Worm (Caenorhabditis elegans) whole organism, late embryonic: ENCODE measurements around the gene catp-6.

Experiments
- C38D4.7 ChIP-seq: fragments of 200-800 bp; sonication (Bioruptor generic); optimal IDR thresholded peaks from 2 replicates; lab custom pipeline; 2018; ENCODE audit warnings: mild to moderate bottlenecking, missing genetic modification characterization, moderate library complexity, missing compliant biosample characterization
- F13H6.1 ChIP-seq: sonication (generic microtip); optimal IDR thresholded peaks from 2 replicates; lab custom pipeline; 2016; ENCODE audit warnings: missing genetic modification characterization, missing compliant biosample characterization
- K02D7.2 ChIP-seq: sonication (generic microtip); optimal IDR thresholded peaks from 2 replicates; lab custom pipeline; 2017; ENCODE audit warnings: mild to moderate bottlenecking, missing genetic modification characterization, missing compliant biosample characterization
- K09A11.1 ChIP-seq: sonication (generic microtip); optimal IDR thresholded peaks from 2 replicates; lab custom pipeline; 2017; ENCODE audit warnings: antibody characterized with exemption, mild to moderate bottlenecking, missing genetic modification characterization, missing compliant biosample characterization; ENCODE audit not compliant: insufficient read depth
- T23F11.4 ChIP-seq: fragments of 200-800 bp; sonication (Bioruptor generic); optimal IDR thresholded peaks from 2 replicates; lab custom pipeline; 2018; ENCODE audit warnings: mild to moderate bottlenecking, missing genetic modification characterization, missing compliant biosample characterization
- ama-1 ChIP-seq: fragments of 150-350 bp; optimal IDR thresholded peaks from 2 replicates; lab custom pipeline; 2014
- ceh-18 ChIP-seq: sonication (generic microtip); optimal IDR thresholded peaks from 2 replicates; lab custom pipeline; 2016; ENCODE audit warnings: missing genetic modification characterization, missing compliant biosample characterization
- ceh-22 ChIP-seq: sonication (generic microtip); optimal IDR thresholded peaks from 2 replicates; lab custom pipeline; 2017; ENCODE audit warnings: missing biosample characterization, missing genetic modification characterization
- ceh-30 ChIP-seq: fragments of 150-350 bp; optimal IDR thresholded peaks from 2 replicates; lab custom pipeline; 2014; ENCODE audit warnings: missing biosample characterization, missing genetic modification characterization
- ceh-45 ChIP-seq: fragments of 200-800 bp; sonication (Bioruptor generic); IDR thresholded peaks from 2 replicates; pipeline ENCODE4 v1.3.6; 2022; ENCODE audit warnings: missing genetic modification reagents, missing genetic modification characterization, missing compliant biosample characterization
- dmd-4 ChIP-seq: sonication (generic microtip); optimal IDR thresholded peaks from 2 replicates; lab custom pipeline; 2016; ENCODE audit warnings: borderline replicate concordance, missing genetic modification characterization, missing compliant biosample characterization
- elt-2 ChIP-seq: sonication (generic microtip); optimal IDR thresholded peaks from 2 replicates; lab custom pipeline; 2016; ENCODE audit warnings: missing genetic modification reagents, missing genetic modification characterization, missing compliant biosample characterization
- elt-4 ChIP-seq: sonication (generic microtip); optimal IDR thresholded peaks from 2 replicates; lab custom pipeline; 2016; ENCODE audit warnings: missing genetic modification characterization, missing compliant biosample characterization
- eyg-1 ChIP-seq: sonication (generic microtip); optimal IDR thresholded peaks from 2 replicates; lab custom pipeline; 2016; ENCODE audit warnings: missing genotype, missing genetic modification characterization, missing compliant biosample characterization
- fkh-10 ChIP-seq: fragments of 150-350 bp; optimal IDR thresholded peaks from 2 replicates; lab custom pipeline; 2014; ENCODE audit warnings: missing biosample characterization, missing genetic modification reagents, missing genetic modification characterization
- gmeb-2 ChIP-seq: sonication (generic microtip); optimal IDR thresholded peaks from 2 replicates; lab custom pipeline; 2016; ENCODE audit warnings: missing genetic modification characterization, inconsistent platforms, missing compliant biosample characterization
- hlh-15 ChIP-seq: sonication (generic microtip); optimal IDR thresholded peaks from 2 replicates; lab custom pipeline; 2016; ENCODE audit warnings: missing genetic modification characterization, missing compliant biosample characterization
- hlh-8 ChIP-seq: sonication (generic microtip); optimal IDR thresholded peaks from 2 replicates; lab custom pipeline; 2016; ENCODE audit warnings: missing genotype, missing genetic modification characterization, missing compliant biosample characterization
- lim-6 ChIP-seq: sonication (generic microtip); optimal IDR thresholded peaks from 2 replicates; lab custom pipeline; 2016; ENCODE audit warnings: missing genetic modification characterization, missing compliant biosample characterization
- mec-3 ChIP-seq: sonication (generic microtip); optimal IDR thresholded peaks from 2 replicates; lab custom pipeline; 2016; ENCODE audit warnings: borderline replicate concordance, missing genetic modification characterization, missing compliant biosample characterization
- nhr-11 ChIP-seq: fragments of 150-350 bp; optimal IDR thresholded peaks from 2 replicates; lab custom pipeline; 2014; ENCODE audit warnings: missing biosample characterization, missing genetic modification characterization
- npax-4 ChIP-seq: sonication (generic microtip); optimal IDR thresholded peaks from 2 replicates; lab custom pipeline; 2016; ENCODE audit warnings: missing genetic modification characterization, missing compliant biosample characterization
- odd-2 ChIP-seq: sonication (generic microtip); optimal IDR thresholded peaks from 2 replicates; lab custom pipeline; 2017; ENCODE audit warnings: antibody characterized with exemption, mild to moderate bottlenecking, missing genetic modification characterization, missing compliant biosample characterization
- pag-3 ChIP-seq: sonication (generic microtip); optimal IDR thresholded peaks from 2 replicates; lab custom pipeline; 2016; ENCODE audit warnings: missing compliant biosample characterization, missing genetic modification characterization, borderline replicate concordance
- pat-9 ChIP-seq: fragments of 200-800 bp; sonication (Bioruptor generic); optimal IDR thresholded peaks from 2 replicates; lab custom pipeline; 2018; ENCODE audit warnings: mild to moderate bottlenecking, missing genetic modification characterization, moderate library complexity, missing compliant biosample characterization
- pax-1 ChIP-seq: fragments of 150-350 bp; optimal IDR thresholded peaks from 2 replicates; lab custom pipeline; 2014; ENCODE audit warnings: missing biosample characterization, missing genetic modification characterization
- pqm-1 ChIP-seq: sonication (generic microtip); optimal IDR thresholded peaks from 2 replicates; lab custom pipeline; 2016; ENCODE audit warnings: missing genetic modification characterization, missing compliant biosample characterization
- pros-1 ChIP-seq: fragments of 150-350 bp; optimal IDR thresholded peaks from 2 replicates; lab custom pipeline; 2014; ENCODE audit warnings: missing biosample characterization, missing genetic modification reagents, missing genetic modification characterization
- ref-2 ChIP-seq: sonication (generic microtip); optimal IDR thresholded peaks from 2 replicates; lab custom pipeline; 2016; ENCODE audit warnings: missing genetic modification characterization, missing compliant biosample characterization
- sox-4 ChIP-seq: sonication (generic microtip); optimal IDR thresholded peaks from 2 replicates; lab custom pipeline; 2017; ENCODE audit warnings: mild to moderate bottlenecking, missing genetic modification characterization, inconsistent platforms, missing compliant biosample characterization
- ttx-3 ChIP-seq: sonication (generic microtip); optimal IDR thresholded peaks from 2 replicates; lab custom pipeline; 2016; ENCODE audit warnings: missing genetic modification reagents, missing genetic modification characterization, missing compliant biosample characterization
- unc-3 ChIP-seq, 2 experiments: fragments of 200-800 bp in 1 of 2; sonication (Bioruptor generic) in 1 of 2; sonication (generic microtip) in 1 of 2; conservative IDR thresholded peaks in 1 of 2; optimal IDR thresholded peaks in 1 of 2; 2 replicates each; pipeline versions ENCODE4 v1.3.6 to Lab custom; 2016 to 2022; ENCODE audit warnings: missing compliant biosample characterization in 2 of 2, missing genetic modification characterization in 2 of 2, missing genetic modification reagents in 1 of 2
- unc-42 ChIP-seq: sonication (generic microtip); optimal IDR thresholded peaks from 2 replicates; lab custom pipeline; 2016; ENCODE audit warnings: missing genotype, missing genetic modification characterization, missing compliant biosample characterization
- unc-86 ChIP-seq: sonication (generic microtip); optimal IDR thresholded peaks from 2 replicates; lab custom pipeline; 2016; ENCODE audit warnings: missing genetic modification characterization, missing compliant biosample characterization
- zip-5 ChIP-seq: sonication (generic microtip); optimal IDR thresholded peaks from 2 replicates; lab custom pipeline; 2016; ENCODE audit warnings: missing genetic modification characterization, missing compliant biosample characterization
- ztf-16 ChIP-seq: sonication (generic microtip); optimal IDR thresholded peaks from 2 replicates; lab custom pipeline; 2017; ENCODE audit warnings: missing genetic modification characterization, missing compliant biosample characterization

catp-6 gene

ce11 chrIV:9790708-9791107 is 33.7 kb downstream of the catp-6 start:
- TF ChIP-seq ama-1 (lab: Kevin White, UChicago): no peak
- TF ChIP-seq unc-3 (GFP tag; conservative IDR thresholded peaks at IDR 0.05; lab: Robert Waterston, UW): no peak
- TF ChIP-seq unc-3 (tag; optimal IDR thresholded peaks at IDR 0.05; lab: Kevin White, UChicago): no peak
- no peak for TF ChIP-seq elt-4 (tag; lab: Kevin White, UChicago)
- no peak for TF ChIP-seq pat-9 (tag; lab: Kevin White, UChicago)
- TF ChIP-seq gmeb-2 (tag; lab: Kevin White, UChicago): no peak
- TF ChIP-seq C38D4.7 (GFP tag; lab: Kevin White, UChicago): no peak
- TF ChIP-seq pax-1 (tag; lab: Kevin White, UChicago): no peak
- TF ChIP-seq dmd-4: no peak
- no peak for TF ChIP-seq unc-42 (tag; lab: Kevin White, UChicago)

ce11 chrIV:9789496-9789895 is 34.9 kb downstream of the catp-6 start, which contains the start of gene T13F2.4:
TSS of gene T13F2.4 (plus strand) at chrIV:9789796.
- TF ChIP-seq elt-2 (tag; lab: Kevin White, UChicago) (no peak), mec-3 (tag; lab: Kevin White, UChicago) (no peak), pag-3 (tag; lab: Kevin White, UChicago) (no peak), ztf-16 (no peak), T23F11.4 (GFP tag; lab: Kevin White, UChicago) (no peak), npax-4 (tag; lab: Kevin White, UChicago) (no peak), eyg-1 (tag; lab: Kevin White, UChicago) (no peak), ref-2 (tag; lab: Kevin White, UChicago) (no peak), K02D7.2 (tag; lab: Kevin White, UChicago) (no peak), K09A11.1 (tag; lab: Kevin White, UChicago) (no peak), pqm-1 (tag; lab: Kevin White, UChicago) (no peak), ceh-30 (tag; lab: Kevin White, UChicago) (no peak), ceh-18 (tag; lab: Kevin White, UChicago) (no peak), unc-86 (no peak), hlh-8 (tag; lab: Kevin White, UChicago) (no peak)
- TF ChIP-seq, all 69 proteins: peak for 0

- TF ChIP-seq odd-2 (tag; lab: Kevin White, UChicago) (no peak), pqm-1 (tag; lab: Kevin White, UChicago) (no peak), ttx-3 (tag; lab: Kevin White, UChicago) (no peak), ceh-18 (tag; lab: Kevin White, UChicago) (no peak), mec-3 (tag; lab: Kevin White, UChicago) (no peak), lim-6 (no peak), ama-1 (lab: Kevin White, UChicago) (no peak), pax-1 (tag; lab: Kevin White, UChicago) (no peak)
These were observed 39.7 kb downstream of the catp-6 start, which contains the start of gene sre-4 for ce11 chrIV:9784689-9785088. TSS of gene sre-4 (minus strand) at chrIV:9784789.

- TF ChIP-seq hlh-15 (no peak), F13H6.1 (no peak), fkh-10 (no peak), pax-1 (tag; lab: Kevin White, UChicago) (no peak), ama-1 (lab: Kevin White, UChicago) (no peak), sox-4 (no peak), ceh-45 (no peak), hlh-8 (tag; lab: Kevin White, UChicago) (no peak), C38D4.7 (GFP tag; lab: Kevin White, UChicago) (no peak), zip-5 (tag; lab: Kevin White, UChicago) (no peak), unc-42 (tag; lab: Kevin White, UChicago) (no peak), ttx-3 (tag; lab: Kevin White, UChicago) (no peak), nhr-11 (tag; lab: Kevin White, UChicago) (no peak), ceh-22 (no peak), K09A11.1 (tag; lab: Kevin White, UChicago) (no peak), K02D7.2 (tag; lab: Kevin White, UChicago) (no peak), pros-1 (tag; lab: Kevin White, UChicago) (no peak)
- TF ChIP-seq, all 69 proteins: peak for 0
These were observed 46.4 kb downstream of the catp-6 start, which contains the start of gene T13F2.6 for ce11 chrIV:9778016-9778415. TSS of gene T13F2.6 (plus strand) at chrIV:9778321.
